Fruit fly (Drosophila melanogaster) whole organism, embryonic: ENCODE results near the gene Rab9D.

Source experiments
- ATbp ChIP-seq: fragments of 200-800 bp; sonication (Bioruptor generic); optimal IDR thresholded peaks from 2 replicates; lab custom pipeline; 2017; ENCODE audit warnings: missing biosample characterization, mild to moderate bottlenecking, missing genetic modification characterization, missing genetic modification reagents
- Abd-B ChIP-seq: fragments of 200-800 bp; sonication (Bioruptor generic); optimal IDR thresholded peaks from 2 replicates; lab custom pipeline; 2018; ENCODE audit warnings: missing biosample characterization, mild to moderate bottlenecking, missing genetic modification characterization, moderate library complexity
- Aef1 ChIP-seq: fragments of 200-800 bp; sonication (Bioruptor generic); IDR thresholded peaks from 3 replicates; pipeline ENCODE4 v1.3.6; 2022; ENCODE audit warnings: missing biosample characterization, missing genetic modification characterization
- BtbVII ChIP-seq: fragments of 200-800 bp; sonication (Bioruptor generic); optimal IDR thresholded peaks from 3 replicates; lab custom pipeline; 2017; ENCODE audit warnings: missing biosample characterization, mild to moderate bottlenecking, missing genetic modification characterization
- Bteb2 ChIP-seq: fragments of 200-800 bp; sonication (Bioruptor generic); optimal IDR thresholded peaks from 2 replicates; lab custom pipeline; 2016; ENCODE audit warnings: missing biosample characterization, missing genetic modification characterization
- CG11085 ChIP-seq: fragments of 200-800 bp; sonication (Bioruptor generic); IDR thresholded peaks from 2 replicates; pipeline ENCODE4 v1.3.6; 2022; ENCODE audit warnings: missing biosample characterization, missing genetic modification characterization
- CG13296 ChIP-seq: fragments of 200-800 bp; sonication (Bioruptor generic); optimal IDR thresholded peaks from 3 replicates; lab custom pipeline; 2018; ENCODE audit warnings: missing biosample characterization, mild to moderate bottlenecking, missing genetic modification characterization
- CG13775 ChIP-seq: fragments of 200-800 bp; sonication (Bioruptor generic); optimal IDR thresholded peaks from 3 replicates; lab custom pipeline; 2017; ENCODE audit warnings: missing biosample characterization, mild to moderate bottlenecking, missing genetic modification characterization
- CG14050 ChIP-seq: fragments of 200-800 bp; sonication (Bioruptor generic); IDR thresholded peaks from 3 replicates; pipeline ENCODE4 v1.3.6; 2022; ENCODE audit warnings: missing biosample characterization, missing genetic modification characterization
- CG15073 ChIP-seq: fragments of 200-800 bp; sonication (Bioruptor generic); optimal IDR thresholded peaks from 2 replicates; lab custom pipeline; 2016; ENCODE audit warnings: missing biosample characterization, missing genetic modification characterization
- CG1602 ChIP-seq: fragments of 200-800 bp; sonication (Bioruptor generic); optimal IDR thresholded peaks from 3 replicates; lab custom pipeline; 2016; ENCODE audit warnings: missing biosample characterization, missing genetic modification characterization
- CG18262 ChIP-seq: fragments of 200-800 bp; optimal IDR thresholded peaks from 3 replicates; lab custom pipeline; 2019; ENCODE audit warnings: missing biosample characterization, mild to moderate bottlenecking, missing genetic modification characterization, moderate library complexity
- CG2712 ChIP-seq: fragments of 200-800 bp; optimal IDR thresholded peaks from 3 replicates; lab custom pipeline; 2019; ENCODE audit warnings: missing biosample characterization, mild to moderate bottlenecking, missing genetic modification characterization, moderate library complexity
- CG31224 ChIP-seq: fragments of 200-800 bp; sonication (Bioruptor generic); IDR thresholded peaks from 2 replicates; pipeline ENCODE4 v1.3.6; 2022; ENCODE audit warnings: missing biosample characterization, missing genetic modification characterization
- CG34224 ChIP-seq: fragments of 200-800 bp; sonication (Bioruptor generic); IDR thresholded peaks from 3 replicates; pipeline ENCODE4 v1.3.6; 2022; ENCODE audit warnings: missing biosample characterization, missing genetic modification characterization; ENCODE audit not compliant: partially characterized antibody
- CG42726 ChIP-seq: fragments of 200-800 bp; sonication (Bioruptor generic); IDR thresholded peaks from 2 replicates; pipeline ENCODE4 v1.3.6; 2022; ENCODE audit warnings: missing biosample characterization, missing genetic modification characterization; ENCODE audit not compliant: partially characterized antibody
- CG5953 ChIP-seq: fragments of 200-800 bp; sonication (Bioruptor generic); IDR thresholded peaks from 2 replicates; pipeline ENCODE4 v1.3.6; 2022; ENCODE audit warnings: missing biosample characterization, missing genetic modification characterization
- CG6791 ChIP-seq: fragments of 200-800 bp; sonication (Bioruptor generic); IDR thresholded peaks from 3 replicates; pipeline ENCODE4 v1.3.6; 2022; ENCODE audit warnings: missing biosample characterization, missing genetic modification characterization; ENCODE audit not compliant: partially characterized antibody
- CG7786 ChIP-seq: fragments of 200-800 bp; sonication (Bioruptor generic); optimal IDR thresholded peaks from 2 replicates; lab custom pipeline; 2016; ENCODE audit warnings: missing biosample characterization, missing genetic modification characterization
- CG7839 ChIP-seq: fragments of 200-800 bp; sonication (Bioruptor generic); optimal IDR thresholded peaks from 3 replicates; lab custom pipeline; 2018; ENCODE audit warnings: missing biosample characterization, mild to moderate bottlenecking, missing genetic modification characterization, moderate library complexity
- CG8359 ChIP-seq: fragments of 200-800 bp; sonication (Bioruptor generic); optimal IDR thresholded peaks from 2 replicates; lab custom pipeline; 2017; ENCODE audit warnings: missing biosample characterization, mild to moderate bottlenecking, missing genetic modification characterization, borderline replicate concordance
- Dip2 ChIP-seq: fragments of 200-800 bp; sonication (Bioruptor generic); IDR thresholded peaks from 2 replicates; pipeline ENCODE4 v1.3.6; 2022; ENCODE audit warnings: missing biosample characterization, missing genetic modification characterization
- HLH4C ChIP-seq: fragments of 200-800 bp; sonication (Bioruptor generic); IDR thresholded peaks from 3 replicates; pipeline ENCODE4 v1.3.6; 2022; ENCODE audit warnings: missing biosample characterization, missing genetic modification characterization; ENCODE audit not compliant: partially characterized antibody
- Jarid2 ChIP-seq: fragments of 200-800 bp; sonication (Bioruptor generic); optimal IDR thresholded peaks from 3 replicates; lab custom pipeline; 2017; ENCODE audit warnings: mild to moderate bottlenecking, missing biosample characterization, missing genetic modification reagents, missing genetic modification characterization
- NfI ChIP-seq: fragments of 200-800 bp; sonication (Bioruptor generic); optimal IDR thresholded peaks from 3 replicates; lab custom pipeline; 2018; ENCODE audit warnings: missing biosample characterization, mild to moderate bottlenecking, missing genetic modification characterization, moderate library complexity
- Vsx1 ChIP-seq: fragments of 200-800 bp; sonication (Bioruptor generic); optimal IDR thresholded peaks from 2 replicates; lab custom pipeline; 2017; ENCODE audit warnings: missing biosample characterization, mild to moderate bottlenecking, missing genetic modification characterization, missing genetic modification reagents
- Xrp1 ChIP-seq: fragments of 200-800 bp; sonication (Bioruptor generic); IDR thresholded peaks from 2 replicates; pipeline ENCODE4 v1.3.6; 2022; ENCODE audit warnings: missing biosample characterization, missing genetic modification characterization
- br ChIP-seq: fragments of >200 bp; optimal IDR thresholded peaks from 2 replicates; lab custom pipeline; 2017
- croc ChIP-seq: fragments of 200-800 bp; sonication (Bioruptor generic); conservative IDR thresholded peaks from 3 replicates; pipeline ENCODE4 v1.3.6; 2022; ENCODE audit warnings: missing biosample characterization, missing genetic modification characterization
- dan ChIP-seq: fragments of 200-800 bp; sonication (Bioruptor generic); IDR thresholded peaks from 2 replicates; pipeline ENCODE4 v1.3.6; 2022; ENCODE audit warnings: missing biosample characterization, missing genetic modification characterization
- emc ChIP-seq: fragments of 200-800 bp; sonication (Bioruptor generic); optimal IDR thresholded peaks from 2 replicates; lab custom pipeline; 2016; ENCODE audit warnings: missing biosample characterization, missing genetic modification characterization
- ems ChIP-seq: fragments of 200-800 bp; sonication (Bioruptor generic); optimal IDR thresholded peaks from 3 replicates; lab custom pipeline; 2016; ENCODE audit warnings: missing biosample characterization, missing genetic modification characterization
- her ChIP-seq: fragments of 200-800 bp; sonication (Bioruptor generic); optimal IDR thresholded peaks from 2 replicates; lab custom pipeline; 2016; ENCODE audit warnings: missing biosample characterization, missing genetic modification characterization
- insv ChIP-seq, 2 experiments: fragments of 200-800 bp; sonication (Bioruptor generic); optimal IDR thresholded peaks; 3 replicates each; lab custom pipeline; 2016 to 2018; ENCODE audit warnings: missing biosample characterization in 2 of 2, missing genetic modification characterization in 2 of 2
- kay ChIP-seq: fragments of 200-800 bp; sonication (Bioruptor generic); optimal IDR thresholded peaks from 2 replicates; lab custom pipeline; 2016; ENCODE audit warnings: missing biosample characterization, missing genetic modification characterization
- knrl ChIP-seq: fragments of 200-800 bp; sonication (Bioruptor generic); IDR thresholded peaks from 3 replicates; pipeline ENCODE4 v1.3.6; 2022; ENCODE audit warnings: missing biosample characterization, missing genetic modification characterization; ENCODE audit not compliant: partially characterized antibody
- lola ChIP-seq, 3 experiments: fragments of >200 bp in 2 of 3; fragments of 200-800 bp in 1 of 3; sonication (Bioruptor generic) in 1 of 3; optimal IDR thresholded peaks; 2 replicates each; lab custom pipeline; 2017 to 2019; ENCODE audit warnings: missing biosample characterization in 3 of 3, missing genetic modification characterization in 3 of 3, mild to moderate bottlenecking in 1 of 3, moderate library complexity in 1 of 3
- nom ChIP-seq: fragments of 200-800 bp; sonication (Bioruptor generic); optimal IDR thresholded peaks from 2 replicates; lab custom pipeline; 2017; ENCODE audit warnings: missing biosample characterization, missing genetic modification characterization, mild to moderate bottlenecking, moderate library complexity, missing genetic modification reagents
- org-1 ChIP-seq: fragments of 200-800 bp; sonication (Bioruptor generic); optimal IDR thresholded peaks from 2 replicates; lab custom pipeline; 2017; ENCODE audit warnings: missing biosample characterization, missing genetic modification characterization
- pfk ChIP-seq: fragments of 200-800 bp; sonication (Bioruptor generic); optimal IDR thresholded peaks from 2 replicates; lab custom pipeline; 2018; ENCODE audit warnings: missing biosample characterization, mild to moderate bottlenecking, missing genetic modification characterization, moderate library complexity
- ranshi ChIP-seq: fragments of 200-800 bp; sonication (Bioruptor generic); IDR thresholded peaks from 2 replicates; pipeline ENCODE4 v1.3.6; 2022; ENCODE audit warnings: missing biosample characterization, missing genetic modification characterization
- run ChIP-seq: fragments of 200-800 bp; sonication (Bioruptor generic); optimal IDR thresholded peaks from 3 replicates; lab custom pipeline; 2018; ENCODE audit warnings: missing biosample characterization, mild to moderate bottlenecking, missing genetic modification characterization
- sisA ChIP-seq: fragments of 200-800 bp; sonication (Bioruptor generic); IDR thresholded peaks from 2 replicates; pipeline ENCODE4 v1.3.6; 2022; ENCODE audit warnings: missing biosample characterization, missing genetic modification characterization
- sob ChIP-seq: fragments of 200-800 bp; sonication (Bioruptor generic); IDR thresholded peaks from 2 replicates; pipeline ENCODE4 v1.3.6; 2022; ENCODE audit warnings: missing biosample characterization, missing genetic modification characterization
- sr ChIP-seq: fragments of 200-800 bp; sonication (Bioruptor generic); IDR thresholded peaks from 3 replicates; pipeline ENCODE4 v1.3.6; 2022; ENCODE audit warnings: missing biosample characterization, missing genetic modification characterization
- stwl ChIP-seq: fragments of 200-800 bp; sonication (Bioruptor generic); optimal IDR thresholded peaks from 3 replicates; lab custom pipeline; 2018; ENCODE audit warnings: missing biosample characterization, mild to moderate bottlenecking, missing genetic modification characterization, moderate library complexity
- tin ChIP-seq: fragments of 200-800 bp; sonication (Bioruptor generic); optimal IDR thresholded peaks from 3 replicates; lab custom pipeline; 2016; ENCODE audit warnings: missing biosample characterization, missing genetic modification characterization
- unc-4 ChIP-seq: fragments of 200-800 bp; sonication (Bioruptor generic); IDR thresholded peaks from 2 replicates; pipeline ENCODE4 v1.3.6; 2022; ENCODE audit warnings: missing biosample characterization, missing genetic modification characterization; ENCODE audit not compliant: partially characterized antibody
- unpg ChIP-seq: fragments of 200-800 bp; sonication (Bioruptor generic); optimal IDR thresholded peaks from 3 replicates; lab custom pipeline; 2018; ENCODE audit warnings: missing biosample characterization, mild to moderate bottlenecking, missing genetic modification characterization, moderate library complexity
- vfl ChIP-seq: fragments of 200-800 bp; sonication (Bioruptor generic); optimal IDR thresholded peaks from 2 replicates; lab custom pipeline; 2016; ENCODE audit warnings: missing biosample characterization, missing genetic modification characterization
- vvl ChIP-seq: fragments of 200-800 bp; sonication (Bioruptor generic); IDR thresholded peaks from 2 replicates; pipeline ENCODE4 v1.3.6; 2022; ENCODE audit warnings: missing biosample characterization, missing genetic modification characterization

Gene Rab9D

DNA sequence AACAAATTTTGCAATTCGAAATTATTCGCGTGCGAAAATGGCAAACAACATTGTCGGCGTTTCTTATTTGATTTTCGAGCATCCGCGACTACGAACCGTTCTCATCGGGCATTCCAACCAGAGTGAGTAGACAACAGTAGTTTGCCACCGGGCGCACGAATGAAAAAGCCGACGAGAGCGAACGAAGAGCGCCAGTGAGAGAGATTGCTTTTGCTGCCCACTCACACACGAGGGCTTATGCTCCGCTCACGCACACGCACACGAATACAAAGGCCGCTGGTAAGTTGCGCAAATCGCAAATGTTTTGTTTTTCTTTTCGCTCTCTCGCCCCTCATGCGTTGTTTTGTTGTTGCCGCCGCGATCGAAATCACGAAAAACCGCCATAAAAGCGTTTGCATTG lies 42.3 kb upstream of the Rab9D start (continued):
- TF ChIP-seq ems, result no peak
- TF ChIP-seq CG6791 (GFP tag; lab: Robert Waterston, UW), result peak; percentile 16; the same call in 1 of the 3 replicates
- TF ChIP-seq emc (GFP tag; lab: Kevin White, UChicago), result no peak
- TF ChIP-seq tin (GFP tag; lab: Kevin White, UChicago), result no peak
- no peak for TF ChIP-seq sisA (GFP tag; lab: Robert Waterston, UW)
- TF ChIP-seq croc, result no peak
- TF ChIP-seq Dip2 (GFP tag; lab: Robert Waterston, UW), result no peak
- peak; percentile 45 for TF ChIP-seq nom
- no peak for TF ChIP-seq BtbVII
- no peak for TF ChIP-seq ATbp
- peak; percentile 83 for TF ChIP-seq sr (GFP tag; lab: Robert Waterston, UW)
- TF ChIP-seq stwl (tag; lab: Kevin White, UChicago), result no peak
- TF ChIP-seq vvl (GFP tag; lab: Robert Waterston, UW), result 0 out of 2 replicates have a peak, but pooled peaks have one; percentile 4
- no peak for TF ChIP-seq CG15073
- peak in 1 of 2 experiments; percentile 77 for TF ChIP-seq insv (GFP tag; optimal IDR thresholded peaks at IDR 0.05; lab: Kevin White, UChicago)
- no peak; the same call in 1 of the 2 replicates for TF ChIP-seq sob (GFP tag; lab: Robert Waterston, UW)
- TF ChIP-seq CG42726 (GFP tag; lab: Robert Waterston, UW), result peak; percentile 63; the same call in 1 of the 2 replicates
- no peak for TF ChIP-seq org-1
- TF ChIP-seq vfl (GFP tag; lab: Kevin White, UChicago), result no peak
- no peak for TF ChIP-seq CG11085 (GFP tag; lab: Robert Waterston, UW)
- TF ChIP-seq Xrp1 (GFP tag; lab: Robert Waterston, UW), result no peak
- TF ChIP-seq CG8359 (GFP tag; lab: Kevin White, UChicago), result no peak
- TF ChIP-seq pfk (GFP tag; lab: Kevin White, UChicago), result no peak
- no peak for TF ChIP-seq Abd-B (GFP tag; lab: Kevin White, UChicago)
- no peak for TF ChIP-seq CG7786
- TF ChIP-seq CG34224, result peak; percentile 46; the same call in 1 of the 3 replicates
- no peak for TF ChIP-seq CG13296 (GFP tag; lab: Kevin White, UChicago)
- no peak for TF ChIP-seq Aef1
- TF ChIP-seq CG18262 (tag; lab: Kevin White, UChicago), result no peak
- peak; percentile 35; the same call in 1 of the 2 replicates for TF ChIP-seq unc-4 (GFP tag; lab: Robert Waterston, UW)
- TF ChIP-seq CG7839 (tag; lab: Kevin White, UChicago), result no peak
- TF ChIP-seq her (GFP tag; lab: Kevin White, UChicago), result no peak
- TF ChIP-seq CG31224 (GFP tag; lab: Robert Waterston, UW), result no peak
- TF ChIP-seq Jarid2 (GFP tag; lab: Kevin White, UChicago), result peak; percentile 96
- no peak for TF ChIP-seq CG13775
- TF ChIP-seq br (lab: Kevin White, UChicago), result no peak
- TF ChIP-seq knrl (GFP tag; lab: Robert Waterston, UW), result no peak
- TF ChIP-seq Vsx1 (GFP tag; lab: Kevin White, UChicago), result no peak
- TF ChIP-seq lola (GFP tag; optimal IDR thresholded peaks at IDR 0.05; lab: Kevin White, UChicago), result no peak
- TF ChIP-seq run, result no peak
- TF ChIP-seq CG5953, result no peak
- 0 out of 3 replicates have a peak, but pooled peaks have one; percentile 11 for TF ChIP-seq HLH4C
- TF ChIP-seq ranshi (GFP tag; lab: Robert Waterston, UW), result no peak
- TF ChIP-seq unpg (GFP tag; lab: Kevin White, UChicago), result no peak
- TF ChIP-seq Bteb2 (GFP tag; lab: Kevin White, UChicago), result no peak
- TF ChIP-seq NfI (GFP tag; lab: Kevin White, UChicago), result no peak
- TF ChIP-seq CG14050 (GFP tag; lab: Robert Waterston, UW), result no peak
- TF ChIP-seq kay (GFP tag; lab: Kevin White, UChicago), result no peak
- TF ChIP-seq CG1602 (GFP tag; lab: Kevin White, UChicago), result no peak
- TF ChIP-seq dan (GFP tag; lab: Robert Waterston, UW), result no peak
- TF ChIP-seq CG2712 (tag; lab: Kevin White, UChicago), result no peak
